Fruit fly (Drosophila melanogaster) Kc167 (cell line): Measurements from ENCODE around the gene CG44014.

Source experiments
- Myc ChIP-seq: fragments of >200 bp; optimal IDR thresholded peaks from 2 replicates; lab custom pipeline; 2017; ENCODE audit warnings: missing external identifiers
- Sin3A ChIP-seq: fragments of >200 bp; optimal IDR thresholded peaks from 2 replicates; lab custom pipeline; 2018; ENCODE audit warnings: missing external identifiers
- h ChIP-seq: fragments of >200 bp; optimal IDR thresholded peaks from 3 replicates; lab custom pipeline; 2018; ENCODE audit warnings: missing external identifiers
- insv ChIP-seq: fragments of >200 bp; optimal IDR thresholded peaks from 3 replicates; lab custom pipeline; 2018; ENCODE audit warnings: missing external identifiers
- psq ChIP-seq: fragments of >200 bp; optimal IDR thresholded peaks from 2 replicates; lab custom pipeline; 2017; ENCODE audit warnings: missing external identifiers
- ttk ChIP-seq: sonication (Bioruptor generic); optimal IDR thresholded peaks from 2 replicates; lab custom pipeline; 2017; ENCODE audit warnings: missing external identifiers

The CG44014 gene

DNA sequence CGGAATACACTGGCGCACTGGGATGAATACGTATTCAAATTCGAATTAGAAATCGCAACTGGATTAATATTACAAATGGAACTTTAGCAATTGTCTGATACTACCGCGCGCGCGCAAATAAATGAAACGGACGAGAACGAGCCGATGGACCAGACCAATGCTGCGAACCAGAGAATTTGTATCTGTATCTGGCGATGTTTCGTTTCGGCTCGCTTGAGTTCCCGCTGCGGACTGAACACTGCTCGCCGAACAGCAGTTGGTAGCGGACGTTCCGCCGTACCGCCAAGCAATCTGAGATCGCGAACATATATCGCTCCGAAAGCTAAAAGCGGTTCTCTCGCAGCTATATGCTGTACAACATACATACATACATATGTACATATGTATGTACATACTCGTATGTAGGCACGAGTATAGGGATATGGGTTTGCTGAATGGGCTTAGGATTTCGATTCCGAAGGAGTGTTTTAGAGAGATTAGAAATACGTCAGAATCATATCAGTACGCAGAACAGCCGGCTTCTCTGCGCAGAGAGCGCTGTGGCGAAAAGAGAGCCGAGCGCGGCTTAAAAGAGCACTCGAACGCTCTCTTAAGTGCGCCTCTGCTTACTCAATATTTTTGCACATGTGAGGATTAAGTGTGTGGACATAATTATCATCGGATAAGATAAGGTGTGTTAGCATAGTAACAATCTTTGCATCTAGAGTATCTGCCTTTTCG is 32.6 kb downstream of the CG44014 start, which contains the start of gene AdamTS-A:
AdamTS-A (minus strand) TSS at position 221 of the 720 bp plus-strand sequence.
- no peak for TF ChIP-seq Sin3A
- no peak for TF ChIP-seq ttk (lab: Kevin White, UChicago)
- no peak for TF ChIP-seq h
- TF ChIP-seq Myc (lab: Kevin White, UChicago), result no peak
- TF ChIP-seq psq (lab: Kevin White, UChicago), result no peak
- no peak for TF ChIP-seq insv

DNA sequence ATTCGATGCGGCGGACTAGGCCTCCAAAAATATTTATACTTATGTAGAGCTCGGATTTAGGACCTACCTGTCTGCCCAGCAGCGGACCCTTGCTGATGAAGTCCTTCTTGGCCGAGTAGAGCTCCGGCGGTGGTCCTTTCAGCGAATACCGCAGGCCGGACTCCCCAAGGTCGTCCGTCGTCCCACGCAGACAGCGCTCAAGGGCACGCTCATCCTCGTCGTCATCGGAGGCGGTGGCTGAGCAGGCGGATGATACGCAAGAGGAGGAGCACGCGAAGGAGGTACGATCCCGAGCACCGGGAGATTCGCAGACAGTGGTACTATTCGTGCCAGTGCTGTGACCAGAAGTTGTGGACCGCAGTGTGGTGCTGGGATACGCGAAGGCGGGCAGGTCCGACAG is 33.9 kb downstream of the CG44014 start:
- TF ChIP-seq Sin3A (no peak), ttk (lab: Kevin White, UChicago) (no peak), insv (no peak), psq (lab: Kevin White, UChicago) (no peak), Myc (lab: Kevin White, UChicago) (no peak), h (no peak)

dm6 chr3R:15473360-15473938 is 35.2 kb downstream of the CG44014 start:
- TF ChIP-seq Myc (lab: Kevin White, UChicago) (no peak), insv (no peak), h (no peak), Sin3A (no peak), psq (lab: Kevin White, UChicago) (no peak), ttk (lab: Kevin White, UChicago) (no peak)

DNA sequence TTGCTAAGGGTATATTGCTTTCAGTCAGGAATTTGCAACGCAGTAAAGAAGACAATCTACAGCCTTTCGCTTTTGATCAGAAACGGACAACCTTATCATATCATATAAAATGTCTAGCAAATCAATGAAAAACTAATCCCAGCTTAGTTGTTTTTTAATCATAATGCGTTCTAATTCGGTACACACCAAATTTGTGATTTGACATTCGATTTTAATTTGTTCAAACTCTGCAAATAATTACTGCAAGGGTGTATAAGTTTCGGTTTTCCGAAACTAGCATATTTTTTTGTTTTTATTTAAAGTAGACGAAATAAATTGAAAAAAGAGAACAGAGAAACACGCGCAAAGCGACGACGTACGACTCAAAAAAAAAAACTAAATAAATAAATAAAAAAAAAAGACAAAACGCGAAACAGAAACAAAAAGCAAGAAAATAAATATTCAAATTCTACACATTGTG is 35.9 kb downstream of the CG44014 start:
- TF ChIP-seq ttk (lab: Kevin White, UChicago), result no peak
- TF ChIP-seq h, result no peak
- TF ChIP-seq Sin3A, result no peak
- TF ChIP-seq psq (lab: Kevin White, UChicago), result no peak
- no peak for TF ChIP-seq insv
- no peak for TF ChIP-seq Myc (lab: Kevin White, UChicago)

- TF ChIP-seq Sin3A, result no peak
- TF ChIP-seq Myc (lab: Kevin White, UChicago), result no peak
- TF ChIP-seq insv, result no peak
- no peak for TF ChIP-seq psq (lab: Kevin White, UChicago)
- no peak for TF ChIP-seq h
- no peak for TF ChIP-seq ttk (lab: Kevin White, UChicago)
These were observed 36.9 kb downstream of the CG44014 start for dm6 chr3R:15471742-15472141.

dm6 chr3R:15467991-15468764 is 40.5 kb downstream of the CG44014 start:
- TF ChIP-seq Sin3A, result no peak
- no peak for TF ChIP-seq psq (lab: Kevin White, UChicago)
- TF ChIP-seq ttk (lab: Kevin White, UChicago), result no peak
- no peak for TF ChIP-seq h
- TF ChIP-seq Myc (lab: Kevin White, UChicago), result no peak
- TF ChIP-seq insv, result no peak

DNA sequence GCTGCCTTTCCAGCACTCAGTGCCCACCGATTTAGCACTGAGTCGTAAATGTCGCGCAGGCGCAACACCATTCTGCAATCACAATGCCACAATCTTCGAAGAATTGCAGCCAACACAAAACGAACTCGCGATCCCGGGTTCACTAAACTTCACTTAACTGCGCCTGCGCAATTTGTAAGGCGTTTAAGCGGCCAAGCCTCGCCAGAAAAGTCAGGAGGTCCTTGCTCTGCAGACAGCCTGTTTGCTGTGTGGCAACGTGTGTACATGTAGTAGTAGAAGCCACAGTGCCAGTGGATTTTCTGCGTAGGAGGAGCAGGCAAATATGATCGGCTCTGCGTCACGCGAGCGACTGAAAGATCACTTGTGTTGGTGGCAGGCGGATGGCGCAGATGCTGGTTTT is 45.5 kb downstream of the CG44014 start:
- TF ChIP-seq h (no peak), Sin3A (no peak), ttk (lab: Kevin White, UChicago) (no peak), insv (no peak)

dm6 chr3R:15458186-15458715 is 50.4 kb downstream of the CG44014 start:
- no peak for TF ChIP-seq Sin3A
- no peak for TF ChIP-seq ttk (lab: Kevin White, UChicago)
- TF ChIP-seq Myc (lab: Kevin White, UChicago), result no peak
